Fruit fly (Drosophila melanogaster): ENCODE data around the gene Brr2.

Brr2 gene

dm6 chr3L:15952909-15953308, 14.8 kb downstream of the Brr2 start:
- no peak for TF ChIP-seq Taf1 (GFP tag; IDR thresholded peaks at IDR 0.05)
- TF ChIP-seq Myb (GFP tag; optimal IDR thresholded peaks at IDR 0.05): no peak
- TF ChIP-seq chm (GFP tag; IDR thresholded peaks at IDR 0.05): 0 out of 2 replicates have a peak, but pooled peaks have one; percentile 46
- TF ChIP-seq Opbp (GFP tag; IDR thresholded peaks at IDR 0.05; ENCODE audit: partially characterized antibody): no peak
- TF ChIP-seq Awh (GFP tag; IDR thresholded peaks at IDR 0.05): 0 out of 2 replicates have a peak, but pooled peaks have one; percentile 12
- TF ChIP-seq dm (GFP tag; optimal IDR thresholded peaks at IDR 0.05): no peak
- TF ChIP-seq E2f1 (GFP tag; IDR thresholded peaks at IDR 0.05): 0 out of 2 replicates have a peak, but pooled peaks have one; percentile 9
- no peak for TF ChIP-seq CG8388 (GFP tag; optimal IDR thresholded peaks at IDR 0.05)
- peak; percentile 10; the same call in 1 of the 2 replicates for TF ChIP-seq CG13287 (GFP tag; IDR thresholded peaks at IDR 0.05; ENCODE audit: partially characterized antibody)
- no peak for TF ChIP-seq Lpt (GFP tag; optimal IDR thresholded peaks at IDR 0.05)
- TF ChIP-seq CG1832 (GFP tag; optimal IDR thresholded peaks at IDR 0.05): no peak
- TF ChIP-seq CG12769 (tag; optimal IDR thresholded peaks at IDR 0.05): peak; percentile 82
- TF ChIP-seq gcm (GFP tag; optimal IDR thresholded peaks at IDR 0.05): no peak
- peak; percentile 88 for TF ChIP-seq crol (GFP tag; IDR thresholded peaks at IDR 0.05)
- peak; percentile 10 for TF ChIP-seq nom (GFP tag; optimal IDR thresholded peaks at IDR 0.05)
- no peak for TF ChIP-seq sim (GFP tag; IDR thresholded peaks at IDR 0.05)
- peak; percentile 78 for TF ChIP-seq Deaf1 (tag; optimal IDR thresholded peaks at IDR 0.05)
- TF ChIP-seq CG10274 (GFP tag; optimal IDR thresholded peaks at IDR 0.05): no peak
- peak; percentile 30 for TF ChIP-seq abd-A (tag; optimal IDR thresholded peaks at IDR 0.05)
- peak; percentile 30 for TF ChIP-seq CG10543 (GFP tag; optimal IDR thresholded peaks at IDR 0.05)
- no peak for TF ChIP-seq ase (GFP tag; IDR thresholded peaks at IDR 0.05)
- TF ChIP-seq CG3163 (GFP tag; optimal IDR thresholded peaks at IDR 0.05): no peak
- TF ChIP-seq CG4730 (GFP tag; IDR thresholded peaks at IDR 0.05): no peak
- TF ChIP-seq kay (GFP tag; optimal IDR thresholded peaks at IDR 0.05): no peak
- 0 out of 4 replicates have a peak, but pooled peaks have one; percentile 38 for TF ChIP-seq chinmo (GFP tag; IDR thresholded peaks at IDR 0.05; ENCODE audit: partially characterized antibody)
- 0 out of 3 replicates have a peak, but pooled peaks have one; percentile 14 for TF ChIP-seq knrl (GFP tag; IDR thresholded peaks at IDR 0.05; ENCODE audit: partially characterized antibody)
- TF ChIP-seq lab (GFP tag; optimal IDR thresholded peaks at IDR 0.05): peak; percentile 19
- TF ChIP-seq CG13296 (GFP tag; optimal IDR thresholded peaks at IDR 0.05): no peak
- TF ChIP-seq CG7963 (GFP tag; IDR thresholded peaks at IDR 0.05; ENCODE audit: partially characterized antibody): no peak
- TF ChIP-seq CG3281 (GFP tag; optimal IDR thresholded peaks at IDR 0.05): no peak
- TF ChIP-seq ro (GFP tag; IDR thresholded peaks at IDR 0.05): no peak
- TF ChIP-seq Bgb (GFP tag; IDR thresholded peaks at IDR 0.05; ENCODE audit: partially characterized antibody): peak; percentile 42; the same call in 1 of the 2 replicates
- peak; percentile 96 for TF ChIP-seq Adf1 (GFP tag; IDR thresholded peaks at IDR 0.05)

- 0 out of 3 replicates have a peak, but pooled peaks have one; percentile 27 for TF ChIP-seq CG2199 (GFP tag; IDR thresholded peaks at IDR 0.05)
- TF ChIP-seq CG13894 (tag; optimal IDR thresholded peaks at IDR 0.05): peak; percentile 2
- no peak for TF ChIP-seq nom (GFP tag; optimal IDR thresholded peaks at IDR 0.05)
- 0 out of 3 replicates have a peak, but pooled peaks have one; percentile 10 for TF ChIP-seq C15 (GFP tag; IDR thresholded peaks at IDR 0.05)
Observed at dm6 chr3L:15952287-15952686, 15.4 kb downstream of the Brr2 start.

dm6 chr3L:15940823-15941222, 26.8 kb downstream of the Brr2 start:
- TF ChIP-seq Nf-YB (GFP tag; optimal IDR thresholded peaks at IDR 0.05): no peak
- peak; percentile 55; the same call in 1 of the 3 replicates for TF ChIP-seq gce (GFP tag; IDR thresholded peaks at IDR 0.05)
- TF ChIP-seq mam (GFP tag; optimal IDR thresholded peaks at IDR 0.05): peak; percentile 14
- TF ChIP-seq zen2 (GFP tag; IDR thresholded peaks at IDR 0.05; ENCODE audit: partially characterized antibody): no peak
- no peak for TF ChIP-seq CG1233 (GFP tag; optimal IDR thresholded peaks at IDR 0.05)
- no peak for TF ChIP-seq Bteb2 (GFP tag; optimal IDR thresholded peaks at IDR 0.05)
- TF ChIP-seq CG2889 (GFP tag; IDR thresholded peaks at IDR 0.05): 0 out of 3 replicates have a peak, but pooled peaks have one; percentile 41
- TF ChIP-seq Hmr (GFP tag; optimal IDR thresholded peaks at IDR 0.05): no peak
- peak; percentile 90 for TF ChIP-seq CG17359 (tag; optimal IDR thresholded peaks at IDR 0.05)
- peak; percentile 24 for TF ChIP-seq CG3407 (GFP tag; optimal IDR thresholded peaks at IDR 0.05)
- no peak for TF ChIP-seq CG7745 (tag; optimal IDR thresholded peaks at IDR 0.05)
- no peak for TF ChIP-seq ab (GFP tag; optimal IDR thresholded peaks at IDR 0.05)
- TF ChIP-seq Trl (optimal IDR thresholded peaks at IDR 0.05): no peak
- TF ChIP-seq Trl (GFP tag; optimal IDR thresholded peaks at IDR 0.05): no peak
